Worm (Caenorhabditis elegans): ENCODE measurements around the gene lgc-28.

ce11 chrII:2649015-2649414 lies 24.1 kb downstream of the lgc-28 start:
- no peak for TF ChIP-seq lsy-2 (tag; optimal IDR thresholded peaks at IDR 0.05)
- no peak for TF ChIP-seq unc-62 (GFP tag; optimal IDR thresholded peaks at IDR 0.05)
- no peak for TF ChIP-seq elt-1 (tag; optimal IDR thresholded peaks at IDR 0.05; ENCODE audit: borderline replicate concordance, insufficient read depth)
- no peak for TF ChIP-seq pha-4 (tag; optimal IDR thresholded peaks at IDR 0.05)
- TF ChIP-seq ztf-11 (tag; optimal IDR thresholded peaks at IDR 0.05), result no peak
